Fruit fly (Drosophila melanogaster): ENCODE measurements around the gene CG44574.

- TF ChIP-seq Sin3A (optimal IDR thresholded peaks at IDR 0.05) (no peak), psq (optimal IDR thresholded peaks at IDR 0.05) (no peak), ttk (optimal IDR thresholded peaks at IDR 0.05) (no peak), h (optimal IDR thresholded peaks at IDR 0.05) (no peak)
These were observed 12.5 kb upstream of the CG44574 start for dm6 chr2L:5870838-5871702.

All from Kc167 (cell line).